Worm (Caenorhabditis elegans): ENCODE measurements around the gene gst-40.

DNA sequence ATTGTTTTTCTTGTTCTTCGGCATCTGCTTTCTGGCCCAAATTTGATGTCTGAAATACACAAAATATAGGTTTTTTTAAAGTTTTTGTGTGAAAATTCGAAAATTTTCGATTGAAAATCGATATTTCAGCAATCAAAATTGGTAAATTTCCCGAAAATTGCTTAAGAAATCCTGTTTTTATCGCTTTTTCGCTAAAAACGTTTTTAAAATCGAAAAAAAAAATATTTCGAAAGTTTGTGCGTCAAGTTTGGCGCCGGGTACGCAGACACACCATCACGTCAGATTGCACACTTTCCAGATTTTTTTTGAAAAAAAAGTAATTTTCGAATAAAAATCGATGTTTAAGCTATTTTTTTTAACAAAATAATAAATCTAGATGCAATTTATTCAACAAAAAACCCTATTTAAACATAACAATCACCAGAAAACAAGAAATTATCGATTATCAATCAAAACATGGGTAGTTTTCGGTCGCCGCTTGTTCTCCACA is 35.1 kb downstream of the gst-40 start, which contains the start of gene skr-18:
- TF ChIP-seq fkh-10 (GFP tag; optimal IDR thresholded peaks at IDR 0.05) (no peak), D1046.2 (GFP tag; IDR thresholded peaks at IDR 0.05) (no peak), nhr-28 (tag; optimal IDR thresholded peaks at IDR 0.05) (no peak), ctbp-1 (GFP tag; IDR thresholded peaks at IDR 0.05) (no peak), F26F4.8 (GFP tag; conservative IDR thresholded peaks at IDR 0.05) (no peak), aha-1 (tag) (no peak), ZK337.2 (GFP tag; IDR thresholded peaks at IDR 0.05) (no peak)

All from whole organism, L4 larva.